Fruit fly (Drosophila melanogaster) whole organism, embryonic: ENCODE data around the gene CG46270.

Source experiments
- CG6854 ChIP-seq: fragments of 200-800 bp; sonication (Bioruptor generic); optimal IDR thresholded peaks from 3 replicates; lab custom pipeline; 2017; ENCODE audit warnings: missing biosample characterization, mild to moderate bottlenecking, missing genetic modification characterization
- E2f1 ChIP-seq: fragments of 200-800 bp; sonication (Bioruptor generic); IDR thresholded peaks from 2 replicates; pipeline ENCODE4 v1.3.6; 2022; ENCODE audit warnings: missing biosample characterization, missing genetic modification characterization

dm6 chr3R:10411752-10412549, 16.3 kb downstream of the CG46270 start:
- peak; percentile 40 for TF ChIP-seq CG6854 (GFP tag; lab: Kevin White, UChicago)
- TF ChIP-seq E2f1 (GFP tag; lab: Robert Waterston, UW): peak; percentile 60
